Worm (Caenorhabditis elegans): ENCODE data around the gene lido-15.

The lido-15 gene

ce11 chrII:3832383-3832782 is 20.3 kb downstream of the lido-15 start, which contains the start of gene F54D10.9:
Gene F54D10.9, minus strand, starts transcription at chrII:3832483.
- no peak for TF ChIP-seq him-1 (tag; optimal IDR thresholded peaks at IDR 0.05)
- no peak for TF ChIP-seq dao-5 (tag; optimal IDR thresholded peaks at IDR 0.05)
- TF ChIP-seq W03F9.2 (tag; optimal IDR thresholded peaks at IDR 0.05): no peak

- TF ChIP-seq dao-5 (tag; optimal IDR thresholded peaks at IDR 0.05) (no peak), W03F9.2 (tag; optimal IDR thresholded peaks at IDR 0.05) (no peak), him-1 (tag; optimal IDR thresholded peaks at IDR 0.05) (no peak)
Measured at ce11 chrII:3835915-3836314, 23.8 kb downstream of the lido-15 start, which contains the start of gene oac-4. Gene oac-4, minus strand, starts transcription at chrII:3836015.

- TF ChIP-seq dao-5 (tag; optimal IDR thresholded peaks at IDR 0.05): no peak
- no peak for TF ChIP-seq W03F9.2 (tag; optimal IDR thresholded peaks at IDR 0.05)
- no peak for TF ChIP-seq him-1 (tag; optimal IDR thresholded peaks at IDR 0.05)
Measured at ce11 chrII:3839562-3839961, 27.5 kb downstream of the lido-15 start, which contains the start of gene C17A2.4. Gene C17A2.4, plus strand, starts transcription at chrII:3839862.

ce11 chrII:3843305-3843704 is 31.2 kb downstream of the lido-15 start, which contains the start of the genes C17A2.7 and C17A2.3:
Gene C17A2.7, minus strand, starts transcription at chrII:3843405.
Gene C17A2.3, plus strand, starts transcription at chrII:3843609.
- TF ChIP-seq W03F9.2 (tag; optimal IDR thresholded peaks at IDR 0.05) (no peak), dao-5 (tag; optimal IDR thresholded peaks at IDR 0.05) (no peak), him-1 (tag; optimal IDR thresholded peaks at IDR 0.05) (no peak)

ce11 chrII:3846028-3846427 is 33.9 kb downstream of the lido-15 start, which contains the start of gene C17A2.2:
Gene C17A2.2, plus strand, starts transcription at chrII:3846328.
- TF ChIP-seq dao-5 (tag; optimal IDR thresholded peaks at IDR 0.05) (no peak), W03F9.2 (tag; optimal IDR thresholded peaks at IDR 0.05) (no peak), him-1 (tag; optimal IDR thresholded peaks at IDR 0.05) (no peak)

ce11 chrII:3850655-3851054 is 38.6 kb downstream of the lido-15 start, which contains the start of gene nhr-72:
Gene nhr-72, minus strand, starts transcription at chrII:3850755.
- TF ChIP-seq W03F9.2 (tag; optimal IDR thresholded peaks at IDR 0.05) (no peak), him-1 (tag; optimal IDR thresholded peaks at IDR 0.05) (no peak), dao-5 (tag; optimal IDR thresholded peaks at IDR 0.05) (no peak)

ce11 chrII:3852654-3853053 is 40.6 kb downstream of the lido-15 start, which contains the start of gene nhr-257:
Gene nhr-257, plus strand, starts transcription at chrII:3852954.
- no peak for TF ChIP-seq dao-5 (tag; optimal IDR thresholded peaks at IDR 0.05)
- TF ChIP-seq him-1 (tag; optimal IDR thresholded peaks at IDR 0.05): no peak
- TF ChIP-seq W03F9.2 (tag; optimal IDR thresholded peaks at IDR 0.05): no peak

- TF ChIP-seq dao-5 (tag; optimal IDR thresholded peaks at IDR 0.05): no peak
- TF ChIP-seq W03F9.2 (tag; optimal IDR thresholded peaks at IDR 0.05): no peak
- no peak for TF ChIP-seq him-1 (tag; optimal IDR thresholded peaks at IDR 0.05)
Measured at ce11 chrII:3860826-3861225, 48.7 kb downstream of the lido-15 start, which contains the start of gene oac-11. Gene oac-11, minus strand, starts transcription at chrII:3860926.

- TF ChIP-seq dao-5 (tag; optimal IDR thresholded peaks at IDR 0.05): no peak
- TF ChIP-seq W03F9.2 (tag; optimal IDR thresholded peaks at IDR 0.05): no peak
- TF ChIP-seq him-1 (tag; optimal IDR thresholded peaks at IDR 0.05): no peak
Measured at ce11 chrII:3862053-3862452, 50.0 kb downstream of the lido-15 start.

Data from whole organism, L4/young adult.